Fruit fly (Drosophila melanogaster) whole organism, adult: Measurements from ENCODE around the gene bond.

ENCODE experiments used
- CG11617 ChIP-seq: fragments of 200-800 bp; sonication (Bioruptor generic); optimal IDR thresholded peaks from 2 replicates; lab custom pipeline; 2017; ENCODE audit warnings: mild to moderate bottlenecking, missing biosample characterization, missing genetic modification reagents, missing genetic modification characterization
- CG12768 ChIP-seq: fragments of 200-800 bp; sonication (Bioruptor generic); optimal IDR thresholded peaks from 2 replicates; lab custom pipeline; 2017; ENCODE audit warnings: missing biosample characterization, missing genetic modification characterization, mild to moderate bottlenecking, moderate library complexity, missing genetic modification reagents
- CG14711 ChIP-seq: fragments of 200-800 bp; sonication (Bioruptor generic); optimal IDR thresholded peaks from 2 replicates; lab custom pipeline; 2018; ENCODE audit warnings: missing biosample characterization, mild to moderate bottlenecking, missing genetic modification characterization, moderate library complexity
- CG1620 ChIP-seq: fragments of 200-800 bp; sonication (Bioruptor generic); optimal IDR thresholded peaks from 2 replicates; lab custom pipeline; 2016; ENCODE audit warnings: missing biosample characterization, missing genetic modification characterization
- CG7045 ChIP-seq: fragments of 200-800 bp; sonication (Bioruptor generic); optimal IDR thresholded peaks from 2 replicates; lab custom pipeline; 2017; ENCODE audit warnings: missing biosample characterization, mild to moderate bottlenecking, missing genetic modification characterization
- CG7101 ChIP-seq: fragments of 200-800 bp; sonication (Bioruptor generic); optimal IDR thresholded peaks from 2 replicates; lab custom pipeline; 2018; ENCODE audit warnings: missing biosample characterization, mild to moderate bottlenecking, missing genetic modification characterization, moderate library complexity
- Clk ChIP-seq: fragments of 200-800 bp; sonication (Bioruptor generic); optimal IDR thresholded peaks from 2 replicates; lab custom pipeline; 2017; ENCODE audit warnings: missing biosample characterization, missing genetic modification characterization
- Hr96 ChIP-seq: fragments of 200-800 bp; sonication (Bioruptor generic); optimal IDR thresholded peaks from 2 replicates; lab custom pipeline; 2016; ENCODE audit warnings: missing biosample characterization, missing genetic modification characterization
- Mnt ChIP-seq: fragments of 200-800 bp; sonication (Bioruptor generic); optimal IDR thresholded peaks from 2 replicates; lab custom pipeline; 2016; ENCODE audit warnings: missing biosample characterization, mild to moderate bottlenecking, missing genetic modification characterization
- cnc ChIP-seq, 2 experiments: fragments of >200 bp; optimal IDR thresholded peaks; 2 replicates each; lab custom pipeline; 2017
- ovo ChIP-seq: fragments of 200-800 bp; sonication (Bioruptor generic); optimal IDR thresholded peaks from 2 replicates; lab custom pipeline; 2016; ENCODE audit warnings: missing biosample characterization, missing genetic modification characterization
- pad ChIP-seq: fragments of 200-800 bp; sonication (Bioruptor generic); optimal IDR thresholded peaks from 3 replicates; lab custom pipeline; 2017; ENCODE audit warnings: missing biosample characterization, missing genetic modification characterization, mild to moderate bottlenecking, moderate library complexity, missing genetic modification reagents

- no peak for TF ChIP-seq CG11617 (GFP tag; lab: Kevin White, UChicago)
- TF ChIP-seq CG14711: no peak
- TF ChIP-seq Mnt (GFP tag; lab: Kevin White, UChicago): no peak
- no peak for TF ChIP-seq Clk (GFP tag; lab: Kevin White, UChicago)
- no peak for TF ChIP-seq CG7101 (tag; lab: Kevin White, UChicago)
- TF ChIP-seq CG1620 (GFP tag; lab: Kevin White, UChicago): no peak
- no peak for TF ChIP-seq CG12768 (GFP tag; lab: Kevin White, UChicago)
- no peak for TF ChIP-seq Hr96 (GFP tag; lab: Kevin White, UChicago)
- no peak for TF ChIP-seq CG7045 (GFP tag; lab: Kevin White, UChicago)
- no peak for TF ChIP-seq pad
- no peak for TF ChIP-seq ovo (GFP tag; lab: Kevin White, UChicago)
- no peak for TF ChIP-seq cnc (optimal IDR thresholded peaks at IDR 0.05; lab: Kevin White, UChicago)
Observed at dm6 chr3R:22569888-22570287, 19.4 kb downstream of the bond start, which contains the start of gene CG33110.
